Worm (Caenorhabditis elegans) whole organism, L4 larva: Measurements from ENCODE around the gene cls-2.

ENCODE experiments used
- ama-1 ChIP-seq: fragments of 150-350 bp; optimal IDR thresholded peaks from 2 replicates; lab custom pipeline; 2014; ENCODE audit warnings: inconsistent platforms, mixed read lengths
- dve-1 ChIP-seq: sonication (generic microtip); optimal IDR thresholded peaks from 2 replicates; lab custom pipeline; 2017; ENCODE audit warnings: antibody characterized with exemption, mild to moderate bottlenecking, missing genetic modification characterization, missing compliant biosample characterization; ENCODE audit not compliant: insufficient read depth
- hlh-30 ChIP-seq: sonication (generic microtip); optimal IDR thresholded peaks from 2 replicates; lab custom pipeline; 2017; ENCODE audit warnings: antibody characterized with exemption, mild to moderate bottlenecking, missing genetic modification characterization, missing compliant biosample characterization; ENCODE audit not compliant: insufficient read depth
- madf-9 ChIP-seq: fragments of 200-800 bp; sonication (Bioruptor generic); conservative IDR thresholded peaks from 2 replicates; pipeline ENCODE4 v1.3.6; 2022; ENCODE audit warnings: missing genetic modification reagents, missing genetic modification characterization, missing compliant biosample characterization

cls-2 gene

DNA sequence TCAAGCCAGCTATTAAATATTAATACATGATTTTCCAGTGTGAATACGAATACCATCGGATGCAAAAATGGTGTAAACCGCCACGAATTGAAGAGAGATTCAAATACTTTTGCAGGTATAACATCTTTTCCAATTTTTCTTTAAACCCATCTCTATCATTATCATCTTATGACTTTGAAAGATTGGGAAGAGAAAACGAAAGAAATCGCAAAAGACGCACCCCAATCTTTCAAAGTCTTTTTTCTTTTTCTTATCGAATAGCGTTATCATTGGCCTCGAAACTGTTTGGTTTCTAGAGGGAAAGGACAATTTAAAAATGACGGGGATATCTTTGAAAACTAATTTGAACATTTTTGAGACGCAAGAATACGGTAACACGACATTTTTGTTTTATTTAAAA, 50.8 kb downstream of the cls-2 start:
- TF ChIP-seq hlh-30 (tag; lab: Kevin White, UChicago) (peak; percentile 9), ama-1 (lab: Kevin White, UChicago) (no peak), madf-9 (GFP tag; lab: Robert Waterston, UW) (no peak), dve-1 (tag; lab: Kevin White, UChicago) (peak; percentile 15)
